Worm (Caenorhabditis elegans): ENCODE results near the gene ule-4.
A peak's percentile ranks its signal among the peaks of the same experiment; 100 is the strongest.

- TF ChIP-seq ceh-39 (tag; optimal IDR thresholded peaks at IDR 0.05) (no peak), nhr-12 (tag; optimal IDR thresholded peaks at IDR 0.05) (no peak), ztf-11 (tag; optimal IDR thresholded peaks at IDR 0.05) (no peak), pha-4 (tag; optimal IDR thresholded peaks at IDR 0.05) (no peak), unc-62 (GFP tag; optimal IDR thresholded peaks at IDR 0.05) (peak; percentile 98), sem-2 (GFP tag; optimal IDR thresholded peaks at IDR 0.05) (no peak), lsy-2 (tag; optimal IDR thresholded peaks at IDR 0.05) (no peak), nhr-237 (tag; optimal IDR thresholded peaks at IDR 0.05) (no peak), ceh-43 (GFP tag; optimal IDR thresholded peaks at IDR 0.05) (no peak), snpc-4 (tag; optimal IDR thresholded peaks at IDR 0.05) (no peak), hlh-1 (tag; optimal IDR thresholded peaks at IDR 0.05) (no peak)
Measured at ce11 chrIV:13693976-13694375, 46.5 kb upstream of the ule-4 start.

Measured in whole organism, mixed stage, embryonic.